Fruit fly (Drosophila melanogaster) whole organism, embryonic: Measurements from ENCODE around the gene Ccdc58.

Source experiments
- Ada2b ChIP-seq: fragments of 200-800 bp; sonication (Bioruptor generic); IDR thresholded peaks from 2 replicates; pipeline ENCODE4 v1.3.6; 2022; ENCODE audit warnings: missing biosample characterization, missing genetic modification characterization
- Awh ChIP-seq: fragments of 200-800 bp; sonication (Bioruptor generic); IDR thresholded peaks from 2 replicates; pipeline ENCODE4, ENCODE4 v1.3.6; 2022; ENCODE audit warnings: missing biosample characterization, missing genetic modification characterization
- Bteb2 ChIP-seq: fragments of 200-800 bp; sonication (Bioruptor generic); optimal IDR thresholded peaks from 2 replicates; lab custom pipeline; 2016; ENCODE audit warnings: missing biosample characterization, missing genetic modification characterization
- CG10979 ChIP-seq: fragments of 200-800 bp; sonication (Bioruptor generic); optimal IDR thresholded peaks from 2 replicates; lab custom pipeline; 2018; ENCODE audit warnings: missing biosample characterization, mild to moderate bottlenecking, missing genetic modification characterization, moderate library complexity
- CG11695 ChIP-seq: fragments of 200-800 bp; sonication (Bioruptor generic); IDR thresholded peaks from 3 replicates; pipeline ENCODE4 v1.3.6; 2022; ENCODE audit warnings: missing biosample characterization, missing genetic modification characterization
- CG12299 ChIP-seq: fragments of 200-800 bp; sonication (Bioruptor generic); optimal IDR thresholded peaks from 2 replicates; lab custom pipeline; 2018; ENCODE audit warnings: missing biosample characterization, mild to moderate bottlenecking, missing genetic modification characterization
- CG12942 ChIP-seq: fragments of 200-800 bp; sonication (Bioruptor generic); optimal IDR thresholded peaks from 3 replicates; lab custom pipeline; 2016; ENCODE audit warnings: missing biosample characterization, missing genetic modification characterization
- CG14050 ChIP-seq: fragments of 200-800 bp; sonication (Bioruptor generic); IDR thresholded peaks from 3 replicates; pipeline ENCODE4 v1.3.6; 2022; ENCODE audit warnings: missing biosample characterization, missing genetic modification characterization
- CG17802 ChIP-seq: fragments of 200-800 bp; sonication (Bioruptor generic); optimal IDR thresholded peaks from 2 replicates; lab custom pipeline; 2018; ENCODE audit warnings: missing biosample characterization, mild to moderate bottlenecking, missing genetic modification characterization, moderate library complexity
- CG18599 ChIP-seq: fragments of 200-800 bp; sonication (Bioruptor generic); optimal IDR thresholded peaks from 3 replicates; lab custom pipeline; 2017; ENCODE audit warnings: missing biosample characterization, missing genetic modification characterization, mild to moderate bottlenecking, moderate library complexity, missing genetic modification reagents
- CG18619 ChIP-seq: fragments of 200-800 bp; sonication (Bioruptor generic); optimal IDR thresholded peaks from 3 replicates; lab custom pipeline; 2017; ENCODE audit warnings: missing biosample characterization, mild to moderate bottlenecking, missing genetic modification characterization
- CG2129 ChIP-seq: fragments of 200-800 bp; sonication (Bioruptor generic); IDR thresholded peaks from 2 replicates; pipeline ENCODE4 v1.3.6; 2022; ENCODE audit warnings: missing biosample characterization, missing genetic modification characterization; ENCODE audit not compliant: partially characterized antibody
- CG4404 ChIP-seq: fragments of 200-800 bp; sonication (Bioruptor generic); IDR thresholded peaks from 2 replicates; pipeline ENCODE4 v1.3.6; 2022; ENCODE audit warnings: missing biosample characterization, missing genetic modification characterization
- CG6175 ChIP-seq: fragments of 200-800 bp; sonication (Bioruptor generic); IDR thresholded peaks from 3 replicates; pipeline ENCODE4 v1.3.6; 2022; ENCODE audit warnings: missing biosample characterization, missing genetic modification characterization
- CG8388 ChIP-seq: fragments of 200-800 bp; sonication (Bioruptor generic); optimal IDR thresholded peaks from 2 replicates; lab custom pipeline; 2019; ENCODE audit warnings: missing biosample characterization, mild to moderate bottlenecking, missing genetic modification characterization, moderate library complexity
- CkIIα-i1 ChIP-seq: fragments of 200-800 bp; sonication (Bioruptor generic); IDR thresholded peaks from 2 replicates; pipeline ENCODE4 v1.3.6; 2022; ENCODE audit warnings: missing biosample characterization, missing genetic modification characterization
- CoRest ChIP-seq: fragments of 200-800 bp; sonication (Bioruptor generic); optimal IDR thresholded peaks from 3 replicates; lab custom pipeline; 2018; ENCODE audit warnings: missing biosample characterization, mild to moderate bottlenecking, missing genetic modification characterization, moderate library complexity
- D19B ChIP-seq: fragments of 200-800 bp; sonication (Bioruptor generic); optimal IDR thresholded peaks from 2 replicates; lab custom pipeline; 2017; ENCODE audit warnings: missing biosample characterization, mild to moderate bottlenecking, missing genetic modification characterization
- Dip3 ChIP-seq: fragments of 200-800 bp; sonication (Bioruptor generic); optimal IDR thresholded peaks from 3 replicates; lab custom pipeline; 2016; ENCODE audit warnings: missing biosample characterization, missing genetic modification characterization
- Doc3 ChIP-seq: fragments of 200-800 bp; sonication (Bioruptor generic); IDR thresholded peaks from 3 replicates; pipeline ENCODE4 v1.3.6; 2022; ENCODE audit warnings: missing biosample characterization, missing genetic modification characterization; ENCODE audit not compliant: partially characterized antibody
- E2f2 ChIP-seq: fragments of 200-800 bp; sonication (Bioruptor generic); IDR thresholded peaks from 2 replicates; pipeline ENCODE4 v1.3.6; 2022; ENCODE audit warnings: missing biosample characterization, missing genetic modification characterization
- Ets65A ChIP-seq: fragments of 200-800 bp; sonication (Bioruptor generic); peaks from one replicate; lab custom pipeline; 2016; ENCODE audit warnings: missing biosample characterization, missing genetic modification characterization
- HHEX ChIP-seq: fragments of 200-800 bp; sonication (Bioruptor generic); optimal IDR thresholded peaks from 3 replicates; lab custom pipeline; 2017; ENCODE audit warnings: missing biosample characterization, mild to moderate bottlenecking, missing genetic modification characterization, missing genetic modification reagents
- HLH54F ChIP-seq: fragments of 200-800 bp; sonication (Bioruptor generic); optimal IDR thresholded peaks from 3 replicates; lab custom pipeline; 2016; ENCODE audit warnings: missing biosample characterization, missing genetic modification characterization
- Hr78 ChIP-seq, 2 experiments: fragments of 200-800 bp in 1 of 2; fragments of >200 bp in 1 of 2; sonication (Bioruptor generic) in 1 of 2; optimal IDR thresholded peaks; 2 replicates each; lab custom pipeline; 2017 to 2019; ENCODE audit warnings: missing biosample characterization in 2 of 2, missing genetic modification characterization in 2 of 2, mild to moderate bottlenecking in 1 of 2, moderate library complexity in 1 of 2
- Jarid2 ChIP-seq: fragments of 200-800 bp; sonication (Bioruptor generic); optimal IDR thresholded peaks from 3 replicates; lab custom pipeline; 2017; ENCODE audit warnings: mild to moderate bottlenecking, missing biosample characterization, missing genetic modification reagents, missing genetic modification characterization
- Lim3 ChIP-seq: fragments of 200-800 bp; sonication (Bioruptor generic); IDR thresholded peaks from 2 replicates; pipeline ENCODE4 v1.3.6; 2022; ENCODE audit warnings: missing biosample characterization, missing genetic modification characterization
- MESR4 ChIP-seq: fragments of 200-800 bp; sonication (Bioruptor generic); optimal IDR thresholded peaks from 2 replicates; lab custom pipeline; 2018; ENCODE audit warnings: missing biosample characterization, mild to moderate bottlenecking, missing genetic modification characterization, moderate library complexity
- Oaz ChIP-seq: fragments of 200-800 bp; sonication (Bioruptor generic); IDR thresholded peaks from 2 replicates; pipeline ENCODE4 v1.3.6; 2022; ENCODE audit warnings: missing biosample characterization, missing genetic modification characterization
- Poxn ChIP-seq: fragments of 200-800 bp; sonication (Bioruptor generic); IDR thresholded peaks from 2 replicates; pipeline ENCODE4 v1.3.6; 2022; ENCODE audit warnings: missing biosample characterization, missing genetic modification characterization
- Sry-δ ChIP-seq: fragments of 200-800 bp; sonication (Bioruptor generic); optimal IDR thresholded peaks from 2 replicates; lab custom pipeline; 2016; ENCODE audit warnings: missing biosample characterization, missing genetic modification characterization
- Vsx1 ChIP-seq: fragments of 200-800 bp; sonication (Bioruptor generic); optimal IDR thresholded peaks from 2 replicates; lab custom pipeline; 2017; ENCODE audit warnings: missing biosample characterization, mild to moderate bottlenecking, missing genetic modification characterization, missing genetic modification reagents
- ab ChIP-seq: fragments of 200-800 bp; sonication (Bioruptor generic); optimal IDR thresholded peaks from 2 replicates; lab custom pipeline; 2016; ENCODE audit warnings: missing biosample characterization, missing genetic modification characterization
- ash1 ChIP-seq: fragments of 200-800 bp; sonication (Bioruptor generic); optimal IDR thresholded peaks from 2 replicates; lab custom pipeline; 2018; ENCODE audit warnings: missing biosample characterization, mild to moderate bottlenecking, missing genetic modification characterization
- bab2 ChIP-seq: fragments of 200-800 bp; sonication (Bioruptor generic); optimal IDR thresholded peaks from 2 replicates; lab custom pipeline; 2016; ENCODE audit warnings: missing biosample characterization, missing genetic modification characterization
- bbx ChIP-seq: fragments of 200-800 bp; sonication (Bioruptor generic); IDR thresholded peaks from 2 replicates; pipeline ENCODE4 v1.3.6; 2022; ENCODE audit warnings: missing biosample characterization, missing genetic modification characterization; ENCODE audit not compliant: partially characterized antibody
- bcd ChIP-seq: fragments of 200-800 bp; sonication (Bioruptor generic); optimal IDR thresholded peaks from 2 replicates; lab custom pipeline; 2017; ENCODE audit warnings: missing biosample characterization, mild to moderate bottlenecking, missing genetic modification characterization
- crp ChIP-seq, 2 experiments: fragments of 200-800 bp; sonication (Bioruptor generic); optimal IDR thresholded peaks; 2 replicates in 1 of 2; 3 replicates in 1 of 2; lab custom pipeline; 2017; ENCODE audit warnings: missing biosample characterization in 2 of 2, missing genetic modification characterization in 2 of 2, mild to moderate bottlenecking in 1 of 2, moderate library complexity in 1 of 2
- dpn ChIP-seq, 2 experiments: fragments of 200-800 bp; sonication (Bioruptor generic); optimal IDR thresholded peaks; 3 replicates each; lab custom pipeline; 2016; ENCODE audit warnings: missing biosample characterization in 2 of 2, missing genetic modification characterization in 2 of 2
- ewg ChIP-seq: fragments of 200-800 bp; sonication (Bioruptor generic); optimal IDR thresholded peaks from 3 replicates; lab custom pipeline; 2017; ENCODE audit warnings: mild to moderate bottlenecking, missing biosample characterization, missing genetic modification reagents, missing genetic modification characterization
- gfzf ChIP-seq: fragments of 200-800 bp; sonication (Bioruptor generic); optimal IDR thresholded peaks from 2 replicates; lab custom pipeline; 2016; ENCODE audit warnings: missing biosample characterization, mild to moderate bottlenecking, missing genetic modification characterization, moderate library complexity
- grn ChIP-seq: fragments of 200-800 bp; sonication (Bioruptor generic); optimal IDR thresholded peaks from 3 replicates; lab custom pipeline; 2017; ENCODE audit warnings: missing biosample characterization, missing genetic modification characterization
- hbn ChIP-seq: fragments of 200-800 bp; sonication (Bioruptor generic); IDR thresholded peaks from 2 replicates; pipeline ENCODE4 v1.3.6; 2022; ENCODE audit warnings: missing biosample characterization, missing genetic modification characterization; ENCODE audit not compliant: partially characterized antibody
- lola ChIP-seq, 3 experiments: fragments of >200 bp in 2 of 3; fragments of 200-800 bp in 1 of 3; sonication (Bioruptor generic) in 1 of 3; optimal IDR thresholded peaks; 2 replicates each; lab custom pipeline; 2017 to 2019; ENCODE audit warnings: missing biosample characterization in 3 of 3, missing genetic modification characterization in 3 of 3, mild to moderate bottlenecking in 1 of 3, moderate library complexity in 1 of 3
- nerfin-2 ChIP-seq: fragments of 200-800 bp; sonication (Bioruptor generic); IDR thresholded peaks from 2 replicates; pipeline ENCODE4 v1.3.6; 2022; ENCODE audit warnings: missing biosample characterization, missing genetic modification characterization; ENCODE audit not compliant: partially characterized antibody
- sc ChIP-seq, 3 experiments: fragments of >200 bp in 2 of 3; fragments of 200-800 bp in 1 of 3; sonication (Bioruptor generic) in 1 of 3; optimal IDR thresholded peaks; 2 replicates in 2 of 3; 3 replicates in 1 of 3; lab custom pipeline; 2017; ENCODE audit warnings: mild to moderate bottlenecking in 1 of 3, missing biosample characterization in 1 of 3, missing genetic modification characterization in 1 of 3, missing genetic modification reagents in 1 of 3
- sob ChIP-seq: fragments of 200-800 bp; sonication (Bioruptor generic); IDR thresholded peaks from 2 replicates; pipeline ENCODE4 v1.3.6; 2022; ENCODE audit warnings: missing biosample characterization, missing genetic modification characterization
- sqz ChIP-seq: fragments of 200-800 bp; sonication (Bioruptor generic); optimal IDR thresholded peaks from 3 replicates; lab custom pipeline; 2018; ENCODE audit warnings: missing biosample characterization, mild to moderate bottlenecking, missing genetic modification characterization
- tna ChIP-seq: fragments of 200-800 bp; sonication (Bioruptor generic); IDR thresholded peaks from 2 replicates; pipeline ENCODE4 v1.3.6; 2022; ENCODE audit warnings: missing biosample characterization, missing genetic modification characterization; ENCODE audit not compliant: partially characterized antibody
- vnd ChIP-seq: fragments of 200-800 bp; sonication (Bioruptor generic); IDR thresholded peaks from 3 replicates; pipeline ENCODE4 v1.3.6; 2022; ENCODE audit warnings: missing biosample characterization, missing genetic modification characterization; ENCODE audit not compliant: partially characterized antibody

Gene Ccdc58

DNA sequence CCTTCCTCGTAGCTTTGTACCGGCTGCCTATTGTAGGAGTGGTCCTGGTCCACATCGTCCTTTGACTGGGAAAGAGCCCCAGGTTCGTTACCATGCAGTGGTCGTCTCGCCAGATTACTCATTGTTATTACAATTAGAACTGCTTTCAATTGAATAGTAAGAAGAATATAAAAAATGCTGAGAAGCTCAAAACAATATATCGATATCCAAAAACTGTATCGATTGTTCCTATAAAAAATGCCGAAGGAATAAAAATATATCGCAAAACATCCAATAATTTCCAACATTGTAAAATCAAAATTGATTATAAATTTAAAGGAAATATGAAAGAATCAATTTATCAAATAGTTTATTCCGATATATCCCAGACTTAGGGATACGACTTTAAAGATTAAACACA is at the start of gene Ccdc58, which contains the start of gene TORIP (continued):
- TF ChIP-seq bab2 (GFP tag; lab: Kevin White, UChicago): no peak
- TF ChIP-seq Doc3: peak; percentile 82
- TF ChIP-seq Awh (GFP tag; lab: Robert Waterston, UW): no peak
- no peak for TF ChIP-seq sqz (GFP tag; lab: Kevin White, UChicago)
- no peak; the same call in 1 of the 2 replicates for TF ChIP-seq nerfin-2 (GFP tag; lab: Robert Waterston, UW)
- no peak for TF ChIP-seq ash1 (GFP tag; lab: Kevin White, UChicago)
- TF ChIP-seq CG14050 (GFP tag; lab: Robert Waterston, UW): no peak
- TF ChIP-seq Dip3: no peak
- peak; percentile 81 for TF ChIP-seq hbn (GFP tag; lab: Robert Waterston, UW)
- TF ChIP-seq Ets65A (GFP tag; lab: Kevin White, UChicago): no peak
- TF ChIP-seq CG11695: no peak
- peak; percentile 67 for TF ChIP-seq CG2129 (GFP tag; lab: Robert Waterston, UW)
- TF ChIP-seq tna (GFP tag; lab: Robert Waterston, UW): no peak
- peak; percentile 27 for TF ChIP-seq MESR4 (GFP tag; lab: Kevin White, UChicago)
- no peak for TF ChIP-seq Ada2b
- TF ChIP-seq crp (GFP tag; optimal IDR thresholded peaks at IDR 0.05; lab: Kevin White, UChicago): peak in 1 of 2 experiments; percentile 29
- no peak for TF ChIP-seq Vsx1 (GFP tag; lab: Kevin White, UChicago)
- no peak for TF ChIP-seq Lim3 (GFP tag; lab: Robert Waterston, UW)
- peak; percentile 20 for TF ChIP-seq Sry-δ (GFP tag; lab: Kevin White, UChicago)
- no peak for TF ChIP-seq HLH54F
- TF ChIP-seq grn (GFP tag; lab: Kevin White, UChicago): no peak
- no peak for TF ChIP-seq ab
- no peak for TF ChIP-seq gfzf
- TF ChIP-seq bbx: peak; percentile 77
- no peak for TF ChIP-seq sob (GFP tag; lab: Robert Waterston, UW)
- TF ChIP-seq CG18599: no peak
- no peak for TF ChIP-seq CG17802 (tag; lab: Kevin White, UChicago)
- no peak for TF ChIP-seq CG18619 (GFP tag; lab: Kevin White, UChicago)
- no peak for TF ChIP-seq D19B
- TF ChIP-seq Hr78 (GFP tag; optimal IDR thresholded peaks at IDR 0.05; lab: Kevin White, UChicago): no peak
- no peak for TF ChIP-seq dpn (GFP tag; optimal IDR thresholded peaks at IDR 0.05; lab: Kevin White, UChicago)
- TF ChIP-seq CG4404 (GFP tag; lab: Robert Waterston, UW): no peak
- no peak for TF ChIP-seq ewg (GFP tag; lab: Kevin White, UChicago)
- TF ChIP-seq Poxn: no peak
- TF ChIP-seq CG12942 (GFP tag; lab: Kevin White, UChicago): no peak
- no peak for TF ChIP-seq E2f2
- no peak for TF ChIP-seq CoRest (tag; lab: Kevin White, UChicago)
- no peak for TF ChIP-seq CG6175 (GFP tag; lab: Robert Waterston, UW)
- no peak for TF ChIP-seq bcd (GFP tag; lab: Kevin White, UChicago)
- TF ChIP-seq Bteb2: no peak
- peak; percentile 70 for TF ChIP-seq vnd (GFP tag; lab: Robert Waterston, UW)
- no peak for TF ChIP-seq Oaz (GFP tag; lab: Robert Waterston, UW)
- TF ChIP-seq CkIIα-i1 (GFP tag; lab: Robert Waterston, UW): no peak
- TF ChIP-seq sc (optimal IDR thresholded peaks at IDR 0.05; lab: Kevin White, UChicago): no peak
- TF ChIP-seq sc (GFP tag; optimal IDR thresholded peaks at IDR 0.05; lab: Kevin White, UChicago): no peak
- TF ChIP-seq CG12299 (tag; lab: Kevin White, UChicago): no peak
- no peak for TF ChIP-seq CG8388 (GFP tag; lab: Kevin White, UChicago)
- no peak for TF ChIP-seq HHEX (GFP tag; lab: Kevin White, UChicago)
- no peak for TF ChIP-seq Jarid2 (GFP tag; lab: Kevin White, UChicago)
- TF ChIP-seq lola (GFP tag; optimal IDR thresholded peaks at IDR 0.05; lab: Kevin White, UChicago): no peak
- TF ChIP-seq CG10979 (tag; lab: Kevin White, UChicago): no peak
